Fruit fly (Drosophila melanogaster) whole organism, embryonic: ENCODE measurements around the gene Gk2.

Experiments used
- Awh ChIP-seq: fragments of 200-800 bp; sonication (Bioruptor generic); IDR thresholded peaks from 2 replicates; pipeline ENCODE4, ENCODE4 v1.3.6; 2022; ENCODE audit warnings: missing biosample characterization, missing genetic modification characterization
- B-H2 ChIP-seq: fragments of 200-800 bp; sonication (Bioruptor generic); optimal IDR thresholded peaks from 2 replicates; lab custom pipeline; 2018; ENCODE audit warnings: missing biosample characterization, mild to moderate bottlenecking, missing genetic modification characterization
- BEAF-32 ChIP-seq: fragments of 200-800 bp; sonication (Bioruptor generic); optimal IDR thresholded peaks from 3 replicates; lab custom pipeline; 2017; ENCODE audit warnings: missing biosample characterization, missing genetic modification characterization, mild to moderate bottlenecking, moderate library complexity, missing genetic modification reagents
- CG10321 ChIP-seq: fragments of 200-800 bp; sonication (Bioruptor generic); IDR thresholded peaks from 2 replicates; pipeline ENCODE4 v1.3.6; 2022; ENCODE audit warnings: missing biosample characterization, missing genetic modification characterization
- CG10366 ChIP-seq: fragments of 200-800 bp; sonication (Bioruptor generic); IDR thresholded peaks from 2 replicates; pipeline ENCODE4 v1.3.6; 2022; ENCODE audit warnings: missing biosample characterization, missing genetic modification characterization
- CG13123 ChIP-seq: fragments of 200-800 bp; sonication (Bioruptor generic); optimal IDR thresholded peaks from 2 replicates; lab custom pipeline; 2016; ENCODE audit warnings: missing biosample characterization, missing genetic modification characterization
- CG14667 ChIP-seq: fragments of 200-800 bp; sonication (Bioruptor generic); IDR thresholded peaks from 2 replicates; pipeline ENCODE4 v1.3.6; 2022; ENCODE audit warnings: missing biosample characterization, missing genetic modification characterization
- CG16863 ChIP-seq: fragments of 200-800 bp; sonication (Bioruptor generic); optimal IDR thresholded peaks from 3 replicates; lab custom pipeline; 2016; ENCODE audit warnings: missing biosample characterization, missing genetic modification characterization
- CG30020 ChIP-seq: fragments of 200-800 bp; optimal IDR thresholded peaks from 2 replicates; lab custom pipeline; 2019; ENCODE audit warnings: missing biosample characterization, mild to moderate bottlenecking, missing genetic modification characterization, moderate library complexity
- CG31388 ChIP-seq: fragments of 200-800 bp; sonication (Bioruptor generic); optimal IDR thresholded peaks from 2 replicates; lab custom pipeline; 2016; ENCODE audit warnings: missing biosample characterization, missing genetic modification characterization
- CG31441 ChIP-seq: fragments of 200-800 bp; sonication (Bioruptor generic); IDR thresholded peaks from 2 replicates; pipeline ENCODE4 v1.3.6; 2022; ENCODE audit warnings: missing biosample characterization, missing genetic modification characterization
- CG33213 ChIP-seq: fragments of 200-800 bp; sonication (Bioruptor generic); optimal IDR thresholded peaks from 3 replicates; lab custom pipeline; 2016; ENCODE audit warnings: missing biosample characterization, missing genetic modification characterization
- CG34376 ChIP-seq: fragments of 200-800 bp; sonication (Bioruptor generic); optimal IDR thresholded peaks from 2 replicates; lab custom pipeline; 2018; ENCODE audit warnings: missing biosample characterization, mild to moderate bottlenecking, missing genetic modification characterization
- CG3995 ChIP-seq: fragments of 200-800 bp; sonication (Bioruptor generic); optimal IDR thresholded peaks from 3 replicates; lab custom pipeline; 2016; ENCODE audit warnings: missing biosample characterization, missing genetic modification characterization
- CG42726 ChIP-seq: fragments of 200-800 bp; sonication (Bioruptor generic); IDR thresholded peaks from 2 replicates; pipeline ENCODE4 v1.3.6; 2022; ENCODE audit warnings: missing biosample characterization, missing genetic modification characterization; ENCODE audit not compliant: partially characterized antibody
- CG5245 ChIP-seq: fragments of 200-800 bp; sonication (Bioruptor generic); optimal IDR thresholded peaks from 3 replicates; lab custom pipeline; 2016; ENCODE audit warnings: missing biosample characterization, missing genetic modification characterization
- CG6272 ChIP-seq: fragments of 200-800 bp; sonication (Bioruptor generic); IDR thresholded peaks from 2 replicates; pipeline ENCODE4 v1.3.6; 2022; ENCODE audit warnings: missing biosample characterization, missing genetic modification characterization
- CG6689 ChIP-seq: fragments of 200-800 bp; sonication (Bioruptor generic); IDR thresholded peaks from 2 replicates; pipeline ENCODE4 v1.3.6; 2022; ENCODE audit warnings: missing biosample characterization, missing genetic modification characterization
- CG7372 ChIP-seq: fragments of 200-800 bp; sonication (Bioruptor generic); IDR thresholded peaks from 2 replicates; pipeline ENCODE4 v1.3.6; 2022; ENCODE audit warnings: missing biosample characterization, missing genetic modification characterization
- CG7556 ChIP-seq: fragments of 200-800 bp; sonication (Bioruptor generic); optimal IDR thresholded peaks from 2 replicates; lab custom pipeline; 2017; ENCODE audit warnings: missing biosample characterization, mild to moderate bottlenecking, missing genetic modification characterization
- CG7963 ChIP-seq: fragments of 200-800 bp; sonication (Bioruptor generic); IDR thresholded peaks from 3 replicates; pipeline ENCODE4 v1.3.6; 2022; ENCODE audit warnings: missing biosample characterization, missing genetic modification characterization; ENCODE audit not compliant: partially characterized antibody
- CG8388 ChIP-seq: fragments of 200-800 bp; sonication (Bioruptor generic); optimal IDR thresholded peaks from 2 replicates; lab custom pipeline; 2019; ENCODE audit warnings: missing biosample characterization, mild to moderate bottlenecking, missing genetic modification characterization, moderate library complexity
- Doc3 ChIP-seq: fragments of 200-800 bp; sonication (Bioruptor generic); IDR thresholded peaks from 3 replicates; pipeline ENCODE4 v1.3.6; 2022; ENCODE audit warnings: missing biosample characterization, missing genetic modification characterization; ENCODE audit not compliant: partially characterized antibody
- Fer2 ChIP-seq: fragments of 200-800 bp; sonication (Bioruptor generic); optimal IDR thresholded peaks from 2 replicates; lab custom pipeline; 2018; ENCODE audit warnings: missing biosample characterization, mild to moderate bottlenecking, missing genetic modification characterization, moderate library complexity
- HLH4C ChIP-seq: fragments of 200-800 bp; sonication (Bioruptor generic); IDR thresholded peaks from 3 replicates; pipeline ENCODE4 v1.3.6; 2022; ENCODE audit warnings: missing biosample characterization, missing genetic modification characterization; ENCODE audit not compliant: partially characterized antibody
- Myb ChIP-seq: fragments of 200-800 bp; sonication (Bioruptor generic); optimal IDR thresholded peaks from 2 replicates; lab custom pipeline; 2016; ENCODE audit warnings: missing biosample characterization, missing genetic modification characterization
- Nf-YB ChIP-seq: fragments of 200-800 bp; sonication (Bioruptor generic); optimal IDR thresholded peaks from 3 replicates; lab custom pipeline; 2019; ENCODE audit warnings: missing biosample characterization, mild to moderate bottlenecking, missing genetic modification characterization, moderate library complexity
- Side ChIP-seq: fragments of 200-800 bp; sonication (Bioruptor generic); optimal IDR thresholded peaks from 2 replicates; lab custom pipeline; 2016; ENCODE audit warnings: missing biosample characterization, missing genetic modification characterization
- abd-A ChIP-seq: fragments of 200-800 bp; sonication (Bioruptor generic); optimal IDR thresholded peaks from 3 replicates; lab custom pipeline; 2019; ENCODE audit warnings: missing biosample characterization, mild to moderate bottlenecking, missing genetic modification characterization, moderate library complexity
- ap ChIP-seq: fragments of 200-800 bp; sonication (Bioruptor generic); IDR thresholded peaks from 2 replicates; pipeline ENCODE4 v1.3.6; 2022; ENCODE audit warnings: missing biosample characterization, missing genetic modification characterization
- br ChIP-seq: fragments of >200 bp; optimal IDR thresholded peaks from 2 replicates; lab custom pipeline; 2017
- chm ChIP-seq: fragments of 200-800 bp; sonication (Bioruptor generic); IDR thresholded peaks from 2 replicates; pipeline ENCODE4 v1.3.6; 2022; ENCODE audit warnings: missing biosample characterization, missing genetic modification characterization
- ci ChIP-seq: fragments of 200-800 bp; sonication (Bioruptor generic); IDR thresholded peaks from 3 replicates; pipeline ENCODE4 v1.3.6; 2022; ENCODE audit warnings: missing biosample characterization, missing genetic modification characterization
- croc ChIP-seq: fragments of 200-800 bp; sonication (Bioruptor generic); conservative IDR thresholded peaks from 3 replicates; pipeline ENCODE4 v1.3.6; 2022; ENCODE audit warnings: missing biosample characterization, missing genetic modification characterization
- dan ChIP-seq: fragments of 200-800 bp; sonication (Bioruptor generic); IDR thresholded peaks from 2 replicates; pipeline ENCODE4 v1.3.6; 2022; ENCODE audit warnings: missing biosample characterization, missing genetic modification characterization
- dysf ChIP-seq: fragments of 200-800 bp; sonication (Bioruptor generic); IDR thresholded peaks from 3 replicates; pipeline ENCODE4 v1.3.6; 2022; ENCODE audit warnings: missing biosample characterization, missing genetic modification characterization
- gsb ChIP-seq: fragments of 200-800 bp; sonication (Bioruptor generic); IDR thresholded peaks from 2 replicates; pipeline ENCODE4 v1.3.6; 2022; ENCODE audit warnings: missing biosample characterization, missing genetic modification characterization
- her ChIP-seq: fragments of 200-800 bp; sonication (Bioruptor generic); optimal IDR thresholded peaks from 2 replicates; lab custom pipeline; 2016; ENCODE audit warnings: missing biosample characterization, missing genetic modification characterization
- hkb ChIP-seq, 2 experiments: fragments of 200-800 bp in 1 of 2; fragments of >200 bp in 1 of 2; sonication (Bioruptor generic) in 1 of 2; IDR thresholded peaks in 1 of 2; optimal IDR thresholded peaks in 1 of 2; 2 replicates each; pipeline versions ENCODE4 v1.3.6 to Lab custom; 2017 to 2022; ENCODE audit warnings: missing biosample characterization in 1 of 2, missing genetic modification characterization in 1 of 2
- kni ChIP-seq: fragments of 200-800 bp; sonication (Bioruptor generic); optimal IDR thresholded peaks from 3 replicates; lab custom pipeline; 2017; ENCODE audit warnings: mild to moderate bottlenecking, missing biosample characterization, missing genetic modification reagents, missing genetic modification characterization
- maf-S ChIP-seq: fragments of 200-800 bp; sonication (Bioruptor generic); optimal IDR thresholded peaks from 2 replicates; lab custom pipeline; 2016; ENCODE audit warnings: missing biosample characterization, missing genetic modification characterization
- oc ChIP-seq: fragments of 200-800 bp; sonication (Bioruptor generic); optimal IDR thresholded peaks from 2 replicates; lab custom pipeline; 2018; ENCODE audit warnings: missing biosample characterization, mild to moderate bottlenecking, missing genetic modification characterization, moderate library complexity
- pfk ChIP-seq: fragments of 200-800 bp; sonication (Bioruptor generic); optimal IDR thresholded peaks from 2 replicates; lab custom pipeline; 2018; ENCODE audit warnings: missing biosample characterization, mild to moderate bottlenecking, missing genetic modification characterization, moderate library complexity
- psq ChIP-seq: fragments of 200-800 bp; sonication (Bioruptor generic); optimal IDR thresholded peaks from 2 replicates; lab custom pipeline; 2017; ENCODE audit warnings: missing biosample characterization, missing genetic modification characterization
- schlank ChIP-seq: fragments of 200-800 bp; sonication (Bioruptor generic); optimal IDR thresholded peaks from 2 replicates; lab custom pipeline; 2018; ENCODE audit warnings: missing biosample characterization, mild to moderate bottlenecking, missing genetic modification characterization
- sim ChIP-seq: fragments of 200-800 bp; sonication (Bioruptor generic); IDR thresholded peaks from 2 replicates; pipeline ENCODE4 v1.3.6; 2022; ENCODE audit warnings: missing biosample characterization, missing genetic modification characterization
- unc-4 ChIP-seq: fragments of 200-800 bp; sonication (Bioruptor generic); IDR thresholded peaks from 2 replicates; pipeline ENCODE4 v1.3.6; 2022; ENCODE audit warnings: missing biosample characterization, missing genetic modification characterization; ENCODE audit not compliant: partially characterized antibody
- usp ChIP-seq: fragments of >200 bp; optimal IDR thresholded peaks from 2 replicates; lab custom pipeline; 2017; ENCODE audit warnings: missing biosample characterization, missing genetic modification characterization
- zfh2 ChIP-seq: fragments of 200-800 bp; sonication (Bioruptor generic); optimal IDR thresholded peaks from 2 replicates; lab custom pipeline; 2016; ENCODE audit warnings: missing biosample characterization, missing genetic modification characterization

Gk2 gene

dm6 chr3L:1794164-1794942 is 56.1 kb downstream of the Gk2 start (continued):
- TF ChIP-seq Fer2 (tag; lab: Kevin White, UChicago) (no peak), CG10366 (GFP tag; lab: Robert Waterston, UW) (no peak), B-H2 (peak; percentile 84), gsb (GFP tag; lab: Robert Waterston, UW) (no peak), Nf-YB (GFP tag; lab: Kevin White, UChicago) (peak; percentile 23), CG33213 (GFP tag; lab: Kevin White, UChicago) (no peak), dan (no peak), CG6689 (GFP tag; lab: Robert Waterston, UW) (0 out of 2 replicates have a peak, but pooled peaks have one; percentile 11), croc (GFP tag; lab: Robert Waterston, UW) (no peak), CG6272 (GFP tag; lab: Robert Waterston, UW) (no peak), maf-S (GFP tag; lab: Kevin White, UChicago) (no peak), CG30020 (tag; lab: Kevin White, UChicago) (no peak), sim (0 out of 2 replicates have a peak, but pooled peaks have one; percentile 20), CG16863 (GFP tag; lab: Kevin White, UChicago) (no peak), unc-4 (GFP tag; lab: Robert Waterston, UW) (0 out of 2 replicates have a peak, but pooled peaks have one; percentile 28), ap (no peak), CG10321 (peak; percentile 79), usp (GFP tag; lab: Kevin White, UChicago) (no peak), hkb (optimal IDR thresholded peaks at IDR 0.05; lab: Kevin White, UChicago) (no peak), hkb (GFP tag; IDR thresholded peaks at IDR 0.05; lab: Robert Waterston, UW) (peak; percentile 34; the same call in 1 of the 2 replicates), ci (GFP tag; lab: Robert Waterston, UW) (peak; percentile 80), CG8388 (no peak), dysf (GFP tag; lab: Robert Waterston, UW) (peak; percentile 30; the same call in 1 of the 3 replicates), chm (peak; percentile 79), Myb (no peak), CG13123 (no peak), CG3995 (no peak), Side (GFP tag; lab: Kevin White, UChicago) (no peak), br (lab: Kevin White, UChicago) (no peak), schlank (tag; lab: Kevin White, UChicago) (peak; percentile 32), BEAF-32 (no peak), CG31441 (no peak), CG7556 (GFP tag; lab: Kevin White, UChicago) (no peak), CG7963 (no peak), CG42726 (GFP tag; lab: Robert Waterston, UW) (no peak), CG34376 (GFP tag; lab: Kevin White, UChicago) (peak; percentile 96), zfh2 (GFP tag; lab: Kevin White, UChicago) (no peak), CG31388 (GFP tag; lab: Kevin White, UChicago) (no peak), CG7372 (0 out of 2 replicates have a peak, but pooled peaks have one; percentile 13), HLH4C (GFP tag; lab: Robert Waterston, UW) (no peak), kni (GFP tag; lab: Kevin White, UChicago) (peak; percentile 64), pfk (GFP tag; lab: Kevin White, UChicago) (peak; percentile 43), CG5245 (GFP tag; lab: Kevin White, UChicago) (no peak), her (GFP tag; lab: Kevin White, UChicago) (peak; percentile 41), oc (no peak), Doc3 (GFP tag; lab: Robert Waterston, UW) (no peak), Awh (GFP tag; lab: Robert Waterston, UW) (no peak), CG14667 (no peak), psq (GFP tag; lab: Kevin White, UChicago) (no peak), abd-A (tag; lab: Kevin White, UChicago) (peak; percentile 98)
